Fruit fly (Drosophila melanogaster) Kc167 (cell line): ENCODE measurements around the gene CG14265.

Experiments used
- Myc ChIP-seq: fragments of >200 bp; optimal IDR thresholded peaks from 2 replicates; lab custom pipeline; 2017; ENCODE audit warnings: missing external identifiers
- Sin3A ChIP-seq: fragments of >200 bp; optimal IDR thresholded peaks from 2 replicates; lab custom pipeline; 2018; ENCODE audit warnings: missing external identifiers
- h ChIP-seq: fragments of >200 bp; optimal IDR thresholded peaks from 3 replicates; lab custom pipeline; 2018; ENCODE audit warnings: missing external identifiers
- insv ChIP-seq: fragments of >200 bp; optimal IDR thresholded peaks from 3 replicates; lab custom pipeline; 2018; ENCODE audit warnings: missing external identifiers
- psq ChIP-seq: fragments of >200 bp; optimal IDR thresholded peaks from 2 replicates; lab custom pipeline; 2017; ENCODE audit warnings: missing external identifiers
- ttk ChIP-seq: sonication (Bioruptor generic); optimal IDR thresholded peaks from 2 replicates; lab custom pipeline; 2017; ENCODE audit warnings: missing external identifiers

DNA sequence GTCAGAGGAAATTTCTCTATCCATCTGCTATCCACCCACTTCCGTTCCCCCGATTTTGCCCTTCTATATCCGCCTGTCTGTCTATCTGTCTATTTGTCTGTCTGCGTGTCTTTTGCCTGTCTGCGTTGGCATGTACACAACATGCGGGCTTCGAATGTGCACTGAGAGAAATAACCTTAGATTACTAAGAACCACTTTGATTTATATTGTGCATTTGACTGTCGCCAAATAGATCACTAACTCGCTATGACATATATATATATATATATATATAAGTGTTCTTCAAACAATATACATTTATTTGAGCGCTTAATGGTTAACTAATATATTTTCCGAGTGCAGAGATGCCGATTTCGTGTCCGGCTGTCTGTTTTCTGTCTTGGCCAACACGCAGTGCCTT, 2.8 kb downstream of the CG14265 start:
- TF ChIP-seq Myc (no peak), insv (lab: Kevin White, UChicago) (no peak), psq (lab: Kevin White, UChicago) (no peak), h (no peak), Sin3A (lab: Kevin White, UChicago) (no peak), ttk (lab: Kevin White, UChicago) (no peak)
